Fruit fly (Drosophila melanogaster): ENCODE measurements around the gene ERR.

dm6 chr3L:8221835-8222234 lies 35.4 kb upstream of the ERR start, which contains the start of gene CG13678:
- TF ChIP-seq psq (GFP tag; optimal IDR thresholded peaks at IDR 0.05): no peak
- TF ChIP-seq h (GFP tag; optimal IDR thresholded peaks at IDR 0.05): no peak
- no peak for TF ChIP-seq Hr78 (GFP tag; optimal IDR thresholded peaks at IDR 0.05)
- no peak for TF ChIP-seq N (GFP tag; optimal IDR thresholded peaks at IDR 0.05)
- no peak for TF ChIP-seq Dif (GFP tag; optimal IDR thresholded peaks at IDR 0.05; ENCODE audit: partially characterized antibody)
- TF ChIP-seq lola (GFP tag; optimal IDR thresholded peaks at IDR 0.05): no peak
- TF ChIP-seq Dfd (GFP tag; optimal IDR thresholded peaks at IDR 0.05): no peak
- no peak for TF ChIP-seq usp (GFP tag; optimal IDR thresholded peaks at IDR 0.05)
- TF ChIP-seq pan (optimal IDR thresholded peaks at IDR 0.05): no peak
- TF ChIP-seq fru (GFP tag; optimal IDR thresholded peaks at IDR 0.05): no peak
- TF ChIP-seq HLH106 (tag; optimal IDR thresholded peaks at IDR 0.05): no peak
- no peak for TF ChIP-seq br (GFP tag; optimal IDR thresholded peaks at IDR 0.05)
- TF ChIP-seq brk (GFP tag; optimal IDR thresholded peaks at IDR 0.05): no peak
